Worm (Caenorhabditis elegans) whole organism, late embryonic: ENCODE results near the gene srf-3.

ENCODE experiments used
- C08G9.2 ChIP-seq: sonication (generic microtip); optimal IDR thresholded peaks from 2 replicates; lab custom pipeline; 2016; ENCODE audit warnings: mild to moderate bottlenecking, missing genetic modification characterization, moderate library complexity, missing compliant biosample characterization
- C38D4.7 ChIP-seq: fragments of 200-800 bp; sonication (Bioruptor generic); optimal IDR thresholded peaks from 2 replicates; lab custom pipeline; 2018; ENCODE audit warnings: mild to moderate bottlenecking, missing genetic modification characterization, moderate library complexity, missing compliant biosample characterization
- F13H6.1 ChIP-seq: sonication (generic microtip); optimal IDR thresholded peaks from 2 replicates; lab custom pipeline; 2016; ENCODE audit warnings: missing genetic modification characterization, missing compliant biosample characterization
- K09A11.1 ChIP-seq: sonication (generic microtip); optimal IDR thresholded peaks from 2 replicates; lab custom pipeline; 2017; ENCODE audit warnings: antibody characterized with exemption, mild to moderate bottlenecking, missing genetic modification characterization, missing compliant biosample characterization; ENCODE audit not compliant: insufficient read depth
- T23F11.4 ChIP-seq: fragments of 200-800 bp; sonication (Bioruptor generic); optimal IDR thresholded peaks from 2 replicates; lab custom pipeline; 2018; ENCODE audit warnings: mild to moderate bottlenecking, missing genetic modification characterization, missing compliant biosample characterization
- Y22D7AL.16 ChIP-seq: sonication (generic microtip); optimal IDR thresholded peaks from 2 replicates; lab custom pipeline; 2016; ENCODE audit warnings: missing genetic modification characterization, missing compliant biosample characterization
- ahr-1 ChIP-seq: sonication (generic microtip); optimal IDR thresholded peaks from 2 replicates; lab custom pipeline; 2016; ENCODE audit warnings: missing genetic modification characterization, missing compliant biosample characterization
- ceh-14 ChIP-seq: sonication (generic microtip); optimal IDR thresholded peaks from 2 replicates; lab custom pipeline; 2016; ENCODE audit warnings: missing genotype, missing genetic modification characterization, missing compliant biosample characterization
- ceh-18 ChIP-seq: sonication (generic microtip); optimal IDR thresholded peaks from 2 replicates; lab custom pipeline; 2016; ENCODE audit warnings: missing genetic modification characterization, missing compliant biosample characterization
- ceh-19 ChIP-seq: fragments of 200-800 bp; sonication (Bioruptor generic); optimal IDR thresholded peaks from 2 replicates; lab custom pipeline; 2018; ENCODE audit warnings: mild to moderate bottlenecking, missing genetic modification characterization, missing compliant biosample characterization
- ceh-2 ChIP-seq: sonication (generic microtip); optimal IDR thresholded peaks from 2 replicates; lab custom pipeline; 2016; ENCODE audit warnings: missing genotype, missing genetic modification characterization, missing compliant biosample characterization
- ceh-22 ChIP-seq: sonication (generic microtip); optimal IDR thresholded peaks from 2 replicates; lab custom pipeline; 2017; ENCODE audit warnings: missing biosample characterization, missing genetic modification characterization
- ceh-31 ChIP-seq: sonication (generic microtip); optimal IDR thresholded peaks from 2 replicates; lab custom pipeline; 2016; ENCODE audit warnings: missing genetic modification characterization, missing compliant biosample characterization
- ceh-34 ChIP-seq: sonication (generic microtip); optimal IDR thresholded peaks from 2 replicates; lab custom pipeline; 2016; ENCODE audit warnings: mild to moderate bottlenecking, missing genetic modification characterization, missing compliant biosample characterization
- ceh-48 ChIP-seq: sonication (generic microtip); optimal IDR thresholded peaks from 2 replicates; lab custom pipeline; 2016; ENCODE audit warnings: missing genetic modification characterization, inconsistent platforms, missing compliant biosample characterization
- che-1 ChIP-seq: sonication (generic microtip); optimal IDR thresholded peaks from 2 replicates; lab custom pipeline; 2016; ENCODE audit warnings: mild to moderate bottlenecking, missing genetic modification characterization, missing compliant biosample characterization
- elt-2 ChIP-seq: sonication (generic microtip); optimal IDR thresholded peaks from 2 replicates; lab custom pipeline; 2016; ENCODE audit warnings: missing genetic modification reagents, missing genetic modification characterization, missing compliant biosample characterization
- eyg-1 ChIP-seq: sonication (generic microtip); optimal IDR thresholded peaks from 2 replicates; lab custom pipeline; 2016; ENCODE audit warnings: missing genotype, missing genetic modification characterization, missing compliant biosample characterization
- fax-1 ChIP-seq: sonication (generic microtip); optimal IDR thresholded peaks from 2 replicates; lab custom pipeline; 2016; ENCODE audit warnings: missing genotype, missing genetic modification characterization, missing compliant biosample characterization
- gmeb-2 ChIP-seq: sonication (generic microtip); optimal IDR thresholded peaks from 2 replicates; lab custom pipeline; 2016; ENCODE audit warnings: missing genetic modification characterization, inconsistent platforms, missing compliant biosample characterization
- hlh-15 ChIP-seq: sonication (generic microtip); optimal IDR thresholded peaks from 2 replicates; lab custom pipeline; 2016; ENCODE audit warnings: missing genetic modification characterization, missing compliant biosample characterization
- hlh-30 ChIP-seq: sonication (generic microtip); optimal IDR thresholded peaks from 2 replicates; lab custom pipeline; 2017; ENCODE audit warnings: antibody characterized with exemption, missing genetic modification characterization, missing compliant biosample characterization; ENCODE audit not compliant: insufficient read depth
- hlh-6 ChIP-seq: sonication (generic microtip); optimal IDR thresholded peaks from 2 replicates; lab custom pipeline; 2016; ENCODE audit warnings: missing genotype, missing genetic modification characterization, missing compliant biosample characterization
- hlh-8 ChIP-seq: sonication (generic microtip); optimal IDR thresholded peaks from 2 replicates; lab custom pipeline; 2016; ENCODE audit warnings: missing genotype, missing genetic modification characterization, missing compliant biosample characterization
- lim-6 ChIP-seq: sonication (generic microtip); optimal IDR thresholded peaks from 2 replicates; lab custom pipeline; 2016; ENCODE audit warnings: missing genetic modification characterization, missing compliant biosample characterization
- mec-3 ChIP-seq: sonication (generic microtip); optimal IDR thresholded peaks from 2 replicates; lab custom pipeline; 2016; ENCODE audit warnings: borderline replicate concordance, missing genetic modification characterization, missing compliant biosample characterization
- pag-3 ChIP-seq: sonication (generic microtip); optimal IDR thresholded peaks from 2 replicates; lab custom pipeline; 2016; ENCODE audit warnings: missing compliant biosample characterization, missing genetic modification characterization, borderline replicate concordance
- pax-1 ChIP-seq: fragments of 150-350 bp; optimal IDR thresholded peaks from 2 replicates; lab custom pipeline; 2014; ENCODE audit warnings: missing biosample characterization, missing genetic modification characterization
- pha-4 ChIP-seq: fragments of 150-350 bp; optimal IDR thresholded peaks from 2 replicates; lab custom pipeline; 2018; ENCODE audit warnings: missing biosample characterization, missing genetic modification reagents, missing genetic modification characterization
- pqm-1 ChIP-seq: sonication (generic microtip); optimal IDR thresholded peaks from 2 replicates; lab custom pipeline; 2016; ENCODE audit warnings: missing genetic modification characterization, missing compliant biosample characterization
- ref-2 ChIP-seq: sonication (generic microtip); optimal IDR thresholded peaks from 2 replicates; lab custom pipeline; 2016; ENCODE audit warnings: missing genetic modification characterization, missing compliant biosample characterization
- syd-9 ChIP-seq: sonication (generic microtip); optimal IDR thresholded peaks from 2 replicates; lab custom pipeline; 2016; ENCODE audit warnings: mild to moderate bottlenecking, missing genetic modification characterization, moderate library complexity, missing compliant biosample characterization
- tbx-7 ChIP-seq: sonication (generic microtip); optimal IDR thresholded peaks from 2 replicates; lab custom pipeline; 2016; ENCODE audit warnings: missing genotype, missing genetic modification characterization, missing compliant biosample characterization
- ttx-3 ChIP-seq: sonication (generic microtip); optimal IDR thresholded peaks from 2 replicates; lab custom pipeline; 2016; ENCODE audit warnings: missing genetic modification reagents, missing genetic modification characterization, missing compliant biosample characterization
- unc-3 ChIP-seq, 2 experiments: fragments of 200-800 bp in 1 of 2; sonication (Bioruptor generic) in 1 of 2; sonication (generic microtip) in 1 of 2; conservative IDR thresholded peaks in 1 of 2; optimal IDR thresholded peaks in 1 of 2; 2 replicates each; pipeline versions ENCODE4 v1.3.6 to Lab custom; 2016 to 2022; ENCODE audit warnings: missing compliant biosample characterization in 2 of 2, missing genetic modification characterization in 2 of 2, missing genetic modification reagents in 1 of 2
- unc-55 ChIP-seq: sonication (generic microtip); optimal IDR thresholded peaks from 2 replicates; lab custom pipeline; 2017; ENCODE audit warnings: missing biosample characterization, missing genetic modification reagents, missing genetic modification characterization
- zip-5 ChIP-seq: sonication (generic microtip); optimal IDR thresholded peaks from 2 replicates; lab custom pipeline; 2016; ENCODE audit warnings: missing genetic modification characterization, missing compliant biosample characterization
- ztf-16 ChIP-seq: sonication (generic microtip); optimal IDR thresholded peaks from 2 replicates; lab custom pipeline; 2017; ENCODE audit warnings: missing genetic modification characterization, missing compliant biosample characterization

Gene srf-3

DNA sequence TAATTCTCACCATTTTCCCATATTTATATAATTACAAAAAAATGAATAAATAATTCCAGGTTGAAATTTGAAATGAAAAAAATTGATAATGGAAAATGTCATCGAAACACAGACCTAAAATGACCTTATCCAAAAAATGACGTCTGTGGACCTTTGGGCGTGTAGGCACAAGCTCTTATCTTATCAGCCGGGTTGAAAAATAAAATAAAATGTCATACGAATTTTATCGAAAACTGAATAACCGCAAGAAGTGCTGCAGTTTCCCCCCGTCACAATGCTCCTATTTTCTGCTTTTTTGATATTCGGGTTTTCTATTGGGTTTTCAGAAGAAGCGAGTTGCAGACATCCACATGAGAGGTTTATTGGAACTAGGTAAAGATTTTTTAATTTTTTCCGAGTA is 16.6 kb downstream of the srf-3 start, which contains the start of gene clec-186:
TSS of gene clec-186 (plus strand) at position 226 of the 400 bp plus-strand sequence.
- no peak for TF ChIP-seq hlh-15 (tag; lab: Kevin White, UChicago)
- TF ChIP-seq C38D4.7 (GFP tag; lab: Kevin White, UChicago): no peak
- peak; percentile 46 for TF ChIP-seq elt-2 (tag; lab: Kevin White, UChicago)
- no peak for TF ChIP-seq fax-1 (tag; lab: Kevin White, UChicago)
- no peak for TF ChIP-seq ceh-2 (tag; lab: Kevin White, UChicago)
- no peak for TF ChIP-seq ref-2 (tag; lab: Kevin White, UChicago)
- no peak for TF ChIP-seq Y22D7AL.16 (tag; lab: Kevin White, UChicago)
- no peak for TF ChIP-seq K09A11.1 (tag; lab: Kevin White, UChicago)

DNA sequence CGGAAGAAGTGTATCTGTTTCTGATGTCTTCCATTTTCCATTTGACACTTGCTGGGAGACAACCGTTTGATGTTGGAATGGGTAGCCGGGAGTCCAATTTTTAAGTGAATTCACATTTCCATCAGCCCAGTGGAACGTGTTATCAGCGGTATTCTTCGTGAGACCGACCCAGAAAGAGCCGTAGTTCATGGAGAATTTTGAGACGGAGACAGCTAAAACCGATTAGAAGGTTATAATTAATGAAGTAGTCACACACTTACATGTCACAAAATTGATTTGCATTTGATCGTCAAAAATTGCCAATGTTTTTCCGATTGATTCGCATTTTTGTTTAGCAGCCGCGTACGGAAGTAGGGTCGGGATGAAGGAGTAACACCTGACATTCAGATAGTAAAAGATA is 20.1 kb downstream of the srf-3 start:
- TF ChIP-seq unc-3 (GFP tag; conservative IDR thresholded peaks at IDR 0.05; lab: Robert Waterston, UW): no peak
- TF ChIP-seq unc-3 (tag; optimal IDR thresholded peaks at IDR 0.05; lab: Kevin White, UChicago): no peak
- no peak for TF ChIP-seq pag-3
- TF ChIP-seq pha-4 (tag; lab: Kevin White, UChicago): no peak
- no peak for TF ChIP-seq hlh-8 (tag; lab: Kevin White, UChicago)
- no peak for TF ChIP-seq tbx-7 (tag; lab: Kevin White, UChicago)
- TF ChIP-seq syd-9 (tag; lab: Kevin White, UChicago): no peak
- TF ChIP-seq ceh-19 (GFP tag; lab: Kevin White, UChicago): no peak
- no peak for TF ChIP-seq che-1 (tag; lab: Kevin White, UChicago)
- no peak for TF ChIP-seq F13H6.1 (tag; lab: Kevin White, UChicago)
- no peak for TF ChIP-seq ceh-34 (tag; lab: Kevin White, UChicago)
- no peak for TF ChIP-seq fax-1 (tag; lab: Kevin White, UChicago)
- TF ChIP-seq ceh-31 (tag; lab: Kevin White, UChicago): no peak
- TF ChIP-seq gmeb-2: no peak
- no peak for TF ChIP-seq ceh-48 (tag; lab: Kevin White, UChicago)
- no peak for TF ChIP-seq hlh-30
- TF ChIP-seq ztf-16 (tag; lab: Kevin White, UChicago): no peak
- no peak for TF ChIP-seq mec-3
- TF ChIP-seq K09A11.1 (tag; lab: Kevin White, UChicago): no peak

DNA sequence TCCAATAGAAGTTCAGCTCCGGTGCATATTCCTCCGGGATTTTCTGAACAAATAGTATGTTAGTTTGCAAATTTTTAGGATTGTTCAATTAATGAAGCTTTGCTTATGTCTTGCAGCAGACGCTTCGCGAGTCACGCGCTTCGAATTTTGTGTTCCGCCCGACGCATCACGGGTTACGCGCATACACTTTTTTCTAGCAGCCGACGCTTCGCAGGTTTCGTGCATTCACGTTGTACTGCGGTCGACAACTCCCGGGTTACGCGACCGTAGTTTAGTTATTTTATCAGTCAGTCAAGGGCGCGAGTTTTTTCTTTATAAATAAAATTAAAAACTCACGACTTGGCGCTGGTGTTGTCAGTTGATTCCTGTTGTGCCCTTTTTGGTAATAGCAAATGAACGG is 20.5 kb downstream of the srf-3 start:
- no peak for TF ChIP-seq ceh-14
- no peak for TF ChIP-seq ttx-3 (tag; lab: Kevin White, UChicago)
- no peak for TF ChIP-seq F13H6.1 (tag; lab: Kevin White, UChicago)
- no peak for TF ChIP-seq eyg-1 (tag; lab: Kevin White, UChicago)
- TF ChIP-seq mec-3: no peak
- TF ChIP-seq elt-2 (tag; lab: Kevin White, UChicago): no peak
- no peak for TF ChIP-seq Y22D7AL.16 (tag; lab: Kevin White, UChicago)
- no peak for TF ChIP-seq ref-2 (tag; lab: Kevin White, UChicago)
- TF ChIP-seq ceh-48 (tag; lab: Kevin White, UChicago): no peak
- no peak for TF ChIP-seq C08G9.2 (tag; lab: Kevin White, UChicago)
- no peak for TF ChIP-seq unc-3 (GFP tag; conservative IDR thresholded peaks at IDR 0.05; lab: Robert Waterston, UW)
- no peak for TF ChIP-seq unc-3 (tag; optimal IDR thresholded peaks at IDR 0.05; lab: Kevin White, UChicago)
- TF ChIP-seq ceh-22 (tag; lab: Kevin White, UChicago): no peak
- no peak for TF ChIP-seq lim-6 (tag; lab: Kevin White, UChicago)
- no peak for TF ChIP-seq ahr-1 (tag; lab: Kevin White, UChicago)
- TF ChIP-seq unc-55: no peak
- no peak for TF ChIP-seq hlh-8 (tag; lab: Kevin White, UChicago)
- TF ChIP-seq zip-5 (tag; lab: Kevin White, UChicago): no peak
- TF ChIP-seq pax-1 (tag; lab: Kevin White, UChicago): no peak

DNA sequence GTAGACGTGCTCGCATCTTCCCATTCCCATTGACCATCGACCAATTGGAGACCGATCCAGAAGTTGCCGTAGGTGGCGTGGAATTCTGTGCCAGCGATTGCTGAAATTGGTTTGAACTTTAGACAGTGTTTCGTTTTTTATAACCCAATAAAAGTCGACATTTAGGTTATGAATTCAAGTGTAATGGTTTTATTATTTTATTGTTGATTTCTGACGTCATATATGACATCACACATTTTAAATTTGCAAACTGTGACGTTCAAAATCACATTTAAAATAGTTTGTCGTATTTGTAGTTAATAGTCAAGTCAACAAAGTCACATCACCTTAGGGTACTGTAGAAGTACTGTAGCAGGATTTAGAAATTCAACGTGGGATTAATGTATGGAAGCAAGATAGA is 21.0 kb downstream of the srf-3 start:
- TF ChIP-seq ceh-18 (tag; lab: Kevin White, UChicago) (no peak), T23F11.4 (GFP tag; lab: Kevin White, UChicago) (no peak), ceh-14 (no peak), ceh-19 (GFP tag; lab: Kevin White, UChicago) (no peak), pag-3 (no peak), C38D4.7 (GFP tag; lab: Kevin White, UChicago) (no peak), ceh-34 (tag; lab: Kevin White, UChicago) (no peak), hlh-6 (no peak), ttx-3 (tag; lab: Kevin White, UChicago) (no peak), pqm-1 (tag; lab: Kevin White, UChicago) (no peak)
